Fruit fly (Drosophila melanogaster): ENCODE data around the gene eRF3.

The eRF3 gene

dm6 chr2L:12483866-12484554, 49.8 kb downstream of the eRF3 start (continued):
- peak; percentile 91 for TF ChIP-seq stc (GFP tag; IDR thresholded peaks at IDR 0.05)
- peak; percentile 67 for TF ChIP-seq CG10431 (GFP tag; optimal IDR thresholded peaks at IDR 0.05)
- TF ChIP-seq dm (GFP tag; optimal IDR thresholded peaks at IDR 0.05): peak; percentile 71
- TF ChIP-seq nerfin-1 (tag; optimal IDR thresholded peaks at IDR 0.05): peak; percentile 82
- no peak for TF ChIP-seq vnd (GFP tag; IDR thresholded peaks at IDR 0.05; ENCODE audit: partially characterized antibody)
- TF ChIP-seq CG7963 (GFP tag; IDR thresholded peaks at IDR 0.05; ENCODE audit: partially characterized antibody): no peak
- TF ChIP-seq CTCF (GFP tag; optimal IDR thresholded peaks at IDR 0.05): no peak
- peak; percentile 83 for TF ChIP-seq jing (GFP tag; optimal IDR thresholded peaks at IDR 0.05)
- TF ChIP-seq Oaz (GFP tag; IDR thresholded peaks at IDR 0.05): no peak; the same call in 1 of the 2 replicates
- TF ChIP-seq CG11560 (tag; IDR thresholded peaks at IDR 0.05): peak; percentile 69; the same call in 1 of the 3 replicates
- peak; percentile 91 for TF ChIP-seq Xbp1 (GFP tag; optimal IDR thresholded peaks at IDR 0.05)
- peak; percentile 74 for TF ChIP-seq nau (GFP tag; optimal IDR thresholded peaks at IDR 0.05)
- no peak for TF ChIP-seq Doc2 (GFP tag; IDR thresholded peaks at IDR 0.05)
- TF ChIP-seq ssp (GFP tag; IDR thresholded peaks at IDR 0.05): no peak
- TF ChIP-seq h (optimal IDR thresholded peaks at IDR 0.05): no peak
- peak; percentile 91 for TF ChIP-seq CG8089 (GFP tag; optimal IDR thresholded peaks at IDR 0.05)
- TF ChIP-seq Deaf1 (tag; optimal IDR thresholded peaks at IDR 0.05): peak; percentile 57
- peak; percentile 93 for TF ChIP-seq CG12219 (GFP tag; optimal IDR thresholded peaks at IDR 0.05)
- peak; percentile 70; the same call in 2 of the 3 replicates for TF ChIP-seq z (GFP tag; IDR thresholded peaks at IDR 0.05)
- TF ChIP-seq CG6689 (GFP tag; IDR thresholded peaks at IDR 0.05): peak; percentile 91
- TF ChIP-seq CG4854 (GFP tag; optimal IDR thresholded peaks at IDR 0.05): peak; percentile 76
- TF ChIP-seq row (GFP tag; IDR thresholded peaks at IDR 0.05): peak; percentile 95
- peak; percentile 58 for TF ChIP-seq Ets97D (GFP tag; optimal IDR thresholded peaks at IDR 0.05)
- TF ChIP-seq CG6765 (GFP tag; optimal IDR thresholded peaks at IDR 0.05): peak; percentile 76
- peak; percentile 89 for TF ChIP-seq CG11398 (GFP tag; optimal IDR thresholded peaks at IDR 0.05)
- peak; percentile 88 for TF ChIP-seq eyg (GFP tag; optimal IDR thresholded peaks at IDR 0.05)
- peak; percentile 88 for TF ChIP-seq CG13296 (GFP tag; optimal IDR thresholded peaks at IDR 0.05)
- TF ChIP-seq CkIIα-i1 (GFP tag; IDR thresholded peaks at IDR 0.05): no peak
- TF ChIP-seq CG14965 (GFP tag; optimal IDR thresholded peaks at IDR 0.05; ENCODE audit: borderline replicate concordance): peak; percentile 45
- no peak for TF ChIP-seq D (optimal IDR thresholded peaks at IDR 0.05)
- TF ChIP-seq D (GFP tag; optimal IDR thresholded peaks at IDR 0.05): peak; percentile 84
- TF ChIP-seq E2f1 (GFP tag; IDR thresholded peaks at IDR 0.05): peak; percentile 86; the same call in 1 of the 2 replicates
- TF ChIP-seq Neu2 (GFP tag; optimal IDR thresholded peaks at IDR 0.05; ENCODE audit: borderline replicate concordance): peak; percentile 9
- peak; percentile 73 for TF ChIP-seq Rx (GFP tag; IDR thresholded peaks at IDR 0.05)
- peak; percentile 77; the same call in 2 of the 3 replicates for TF ChIP-seq gce (GFP tag; IDR thresholded peaks at IDR 0.05)
- TF ChIP-seq esg (GFP tag; conservative IDR thresholded peaks at IDR 0.05): peak; percentile 81
- TF ChIP-seq CG6813 (GFP tag; optimal IDR thresholded peaks at IDR 0.05): peak; percentile 80
- TF ChIP-seq salm (tag; optimal IDR thresholded peaks at IDR 0.05): peak; percentile 88
- TF ChIP-seq GATAe (GFP tag; conservative IDR thresholded peaks at IDR 0.05): peak; percentile 70; the same call in 1 of the 2 replicates
- TF ChIP-seq CG9797 (GFP tag; optimal IDR thresholded peaks at IDR 0.05): no peak
- TF ChIP-seq CG32767 (GFP tag; IDR thresholded peaks at IDR 0.05): peak; percentile 78; the same call in 1 of the 2 replicates
- TF ChIP-seq Mes4 (GFP tag; optimal IDR thresholded peaks at IDR 0.05): peak; percentile 86
- peak; percentile 93 for TF ChIP-seq gem (tag; optimal IDR thresholded peaks at IDR 0.05)
- no peak for TF ChIP-seq yki (optimal IDR thresholded peaks at IDR 0.05)
- no peak for TF ChIP-seq trh (GFP tag; optimal IDR thresholded peaks at IDR 0.05)
- peak; percentile 70 for TF ChIP-seq ap (GFP tag; IDR thresholded peaks at IDR 0.05)
- peak; percentile 74 for TF ChIP-seq rib (GFP tag; IDR thresholded peaks at IDR 0.05)
- peak in 1 of 3 experiments; percentile 85 for TF ChIP-seq lola (GFP tag; optimal IDR thresholded peaks at IDR 0.05)
- TF ChIP-seq CG16779 (GFP tag; IDR thresholded peaks at IDR 0.05): peak; percentile 72
- TF ChIP-seq HHEX (GFP tag; optimal IDR thresholded peaks at IDR 0.05): peak; percentile 88
- TF ChIP-seq p53 (GFP tag; optimal IDR thresholded peaks at IDR 0.05): peak; percentile 83

All from whole organism, embryonic.